Worm (Caenorhabditis elegans) whole organism, L4/young adult: ENCODE results near the gene emb-8.

Experiments
- W03F9.2 ChIP-seq: fragments of 150-350 bp; optimal IDR thresholded peaks from 2 replicates; lab custom pipeline; 2014; ENCODE audit warnings: missing biosample characterization, missing genetic modification characterization
- dao-5 ChIP-seq: sonication (generic microtip); optimal IDR thresholded peaks from 2 replicates; lab custom pipeline; 2016; ENCODE audit warnings: missing genotype, missing genetic modification characterization, moderate library complexity, missing compliant biosample characterization

DNA sequence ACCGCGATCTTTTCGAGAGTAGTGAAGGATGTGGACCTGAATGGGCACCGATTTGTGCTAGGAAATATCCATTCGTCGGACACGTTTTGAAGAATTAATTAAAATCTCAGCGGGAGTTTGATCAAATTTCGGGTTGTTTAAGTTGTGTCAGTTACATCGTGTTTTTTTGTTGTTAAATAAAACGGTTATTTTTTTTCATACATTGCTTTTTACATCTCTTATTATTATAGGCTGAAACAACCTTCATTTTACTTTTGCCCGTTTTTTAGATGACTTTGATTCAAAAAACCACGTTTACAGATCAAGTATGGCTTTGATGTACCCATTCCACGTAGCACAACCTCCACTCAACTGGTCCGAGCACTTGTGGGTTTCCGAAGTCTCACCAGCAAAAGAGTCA lies 26.3 kb downstream of the emb-8 start, which contains the start of gene emb-1:
- TF ChIP-seq W03F9.2 (tag; lab: Kevin White, UChicago): no peak
- TF ChIP-seq dao-5: no peak
